Comparison of ENCODE assay signal across 3 fruit fly cellular contexts in genomic region chrX:5634714-5635113, dm6.
TF ChIP-seq lines count a peak whose summit lies in the region.

No protein-coding gene starts in this region.

- no peak for TF ChIP-seq CTCF in whole organism, embryonic (GFP tag; optimal IDR thresholded peaks at IDR 0.05; lab: Kevin White, UChicago)

TF ChIP-seq in whole organism, embryonic, 481 proteins besides CTCF, POLR2A, EP300 and RAD21:
- TF ChIP-seq phol (tag; optimal IDR thresholded peaks at IDR 0.05; lab: Kevin White, UChicago), result no peak
- TF ChIP-seq Six4 (GFP tag; optimal IDR thresholded peaks at IDR 0.05; lab: Kevin White, UChicago), result no peak
- TF ChIP-seq ttk (GFP tag; IDR thresholded peaks at IDR 0.05; lab: Robert Waterston, UW), result 0 out of 2 replicates have a peak, but pooled peaks have one; percentile 19
- TF ChIP-seq fd64A (GFP tag; optimal IDR thresholded peaks at IDR 0.05; lab: Kevin White, UChicago), result no peak
- TF ChIP-seq al (GFP tag; IDR thresholded peaks at IDR 0.05; lab: Robert Waterston, UW), result no peak
- TF ChIP-seq sens (GFP tag; lab: Kevin White, UChicago), result peak; percentile 55
- no peak for TF ChIP-seq CG4820 (GFP tag; optimal IDR thresholded peaks at IDR 0.05; lab: Kevin White, UChicago)
- no peak for TF ChIP-seq CG18599 (GFP tag; optimal IDR thresholded peaks at IDR 0.05; lab: Kevin White, UChicago)
- TF ChIP-seq peb (GFP tag; IDR thresholded peaks at IDR 0.05; lab: Robert Waterston, UW), result no peak
- TF ChIP-seq Gsc (GFP tag; IDR thresholded peaks at IDR 0.05; lab: Robert Waterston, UW), result no peak
- no peak for TF ChIP-seq CG31365 (tag; optimal IDR thresholded peaks at IDR 0.05; lab: Kevin White, UChicago)
- peak; percentile 51 for TF ChIP-seq Drgx (GFP tag; IDR thresholded peaks at IDR 0.05; lab: Robert Waterston, UW)

TF ChIP-seq in whole organism, prepupa, 60 proteins besides CTCF, POLR2A, EP300 and RAD21:
- TF ChIP-seq Eip78C (GFP tag; lab: Kevin White, UChicago), result peak; percentile 43
- TF ChIP-seq esn (GFP tag; optimal IDR thresholded peaks at IDR 0.05; lab: Kevin White, UChicago), result no peak
- TF ChIP-seq CG6808 (GFP tag; optimal IDR thresholded peaks at IDR 0.05; lab: Kevin White, UChicago), result no peak
- TF ChIP-seq CG6163 (GFP tag; IDR thresholded peaks at IDR 0.05; lab: Robert Waterston, UW), result 0 out of 3 replicates have a peak, but pooled peaks have one; percentile 31
- peak; percentile 56; the same call in 2 of the 3 replicates for TF ChIP-seq eg (GFP tag; IDR thresholded peaks at IDR 0.05; lab: Robert Waterston, UW)
- TF ChIP-seq CG3032 (tag; optimal IDR thresholded peaks at IDR 0.05; lab: Kevin White, UChicago), result no peak

TF ChIP-seq in whole organism, pupa, 21 proteins besides CTCF, POLR2A, EP300 and RAD21:
- 0 out of 3 replicates have a peak, but pooled peaks have one; percentile 48 for TF ChIP-seq CG4496 (GFP tag; IDR thresholded peaks at IDR 0.05; lab: Robert Waterston, UW)
- peak; percentile 68 for TF ChIP-seq fd96Ca (GFP tag; IDR thresholded peaks at IDR 0.05; lab: Robert Waterston, UW)
- TF ChIP-seq CG8159 (tag; optimal IDR thresholded peaks at IDR 0.05; lab: Kevin White, UChicago), result no peak
- peak; percentile 40 for TF ChIP-seq Ets98B (GFP tag; IDR thresholded peaks at IDR 0.05; lab: Robert Waterston, UW)
- no peak for TF ChIP-seq D1 (tag; optimal IDR thresholded peaks at IDR 0.05; lab: Kevin White, UChicago)
- TF ChIP-seq CG32121 (GFP tag; IDR thresholded peaks at IDR 0.05; lab: Robert Waterston, UW), result peak; percentile 50; the same call in 1 of the 2 replicates
